Fruit fly (Drosophila melanogaster) S2 (cell line): ENCODE measurements around the gene CG15269.

Experiments
- CG8478 ChIP-seq: fragments of >200 bp; optimal IDR thresholded peaks from 2 replicates; lab custom pipeline; 2018
- CTCF ChIP-seq, 2 experiments: fragments of >200 bp; optimal IDR thresholded peaks; 2 replicates each; lab custom pipeline; 2018

dm6 chr2L:15066141-15066540 lies 43.1 kb upstream of the CG15269 start:
- TF ChIP-seq CTCF (optimal IDR thresholded peaks at IDR 0.05; lab: Kevin White, UChicago), result no peak
- TF ChIP-seq CG8478 (lab: Kevin White, UChicago), result no peak
